Worm (Caenorhabditis elegans): ENCODE measurements around the gene ubq-1.

Gene ubq-1

ce11 chrIII:5934138-5934658 lies 5.9 kb upstream of the ubq-1 start:
- TF ChIP-seq fkh-10 (GFP tag; optimal IDR thresholded peaks at IDR 0.05) (peak; percentile 59), T26A8.4 (GFP tag; IDR thresholded peaks at IDR 0.05) (no peak)

DNA sequence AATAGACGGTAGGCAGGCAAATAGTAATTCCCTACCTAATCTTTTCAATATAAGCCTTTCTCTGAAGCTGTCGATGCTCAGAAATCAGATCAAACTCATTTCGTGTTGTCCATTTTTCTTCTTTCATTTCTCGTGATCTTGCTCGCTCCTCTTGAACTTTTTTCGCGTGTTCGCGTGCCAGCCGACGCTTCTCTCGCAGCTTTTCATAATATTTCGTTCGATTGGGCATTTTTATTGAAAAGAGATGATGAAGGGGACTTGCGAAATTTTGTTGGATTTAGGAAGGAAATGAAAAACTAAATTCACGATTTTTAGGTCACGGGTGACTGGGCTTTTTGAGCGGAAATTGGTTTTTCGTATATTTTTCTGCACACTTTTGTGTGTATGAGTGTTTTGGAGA lies 3.1 kb upstream of the ubq-1 start, which contains the start of gene EGAP1.1:
EGAP1.1 (minus strand) TSS at position 229 of the 400 bp plus-strand sequence.
- no peak for TF ChIP-seq Y5F2A.4 (GFP tag; optimal IDR thresholded peaks at IDR 0.05)
- peak; percentile 70 for TF ChIP-seq aha-1 (tag)
- no peak for TF ChIP-seq ceh-20 (GFP tag; IDR thresholded peaks at IDR 0.05)
- no peak for TF ChIP-seq nhr-42 (GFP tag; IDR thresholded peaks at IDR 0.05)
- TF ChIP-seq hlh-30 (tag; optimal IDR thresholded peaks at IDR 0.05; ENCODE audit: insufficient read depth), result peak; percentile 74
- TF ChIP-seq arid-1 (GFP tag; conservative IDR thresholded peaks at IDR 0.05), result no peak
- TF ChIP-seq nhr-11 (tag; optimal IDR thresholded peaks at IDR 0.05), result no peak
- no peak for TF ChIP-seq ceh-62 (tag; optimal IDR thresholded peaks at IDR 0.05)
- TF ChIP-seq dmd-6 (GFP tag; IDR thresholded peaks at IDR 0.05), result no peak

DNA sequence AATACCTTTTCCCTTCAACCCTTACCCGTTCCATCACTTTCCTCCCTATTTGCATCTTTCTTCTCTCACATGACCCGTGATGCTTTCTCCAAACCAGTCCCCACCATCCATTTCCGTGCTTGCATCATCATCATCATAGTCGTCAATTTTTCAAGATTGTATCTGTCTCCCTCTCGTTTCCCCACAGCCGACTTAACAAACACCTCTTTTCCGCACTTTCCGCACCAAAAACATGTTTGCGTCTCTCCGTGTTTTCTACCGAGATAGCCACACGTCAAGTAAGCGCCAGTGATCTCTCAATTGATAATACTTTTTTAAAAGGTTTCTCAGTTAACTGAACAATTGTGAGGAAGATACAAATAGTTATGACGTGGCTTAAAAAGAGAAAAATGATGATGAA lies 2.0 kb upstream of the ubq-1 start:
- TF ChIP-seq hmg-1.1 (GFP tag; IDR thresholded peaks at IDR 0.05) (peak; percentile 45; the same call in 1 of the 2 replicates), aha-1 (tag) (peak; percentile 70), ceh-32 (tag; optimal IDR thresholded peaks at IDR 0.05; ENCODE audit: poor library complexity) (no peak), zfp-2 (tag; optimal IDR thresholded peaks at IDR 0.05) (no peak), nhr-41 (GFP tag; IDR thresholded peaks at IDR 0.05) (no peak), lin-39 (tag; optimal IDR thresholded peaks at IDR 0.05) (peak; percentile 64), nhr-48 (tag; optimal IDR thresholded peaks at IDR 0.05) (peak; percentile 84), nhr-77 (tag; optimal IDR thresholded peaks at IDR 0.05) (peak; percentile 12), unc-62 (GFP tag; optimal IDR thresholded peaks at IDR 0.05 in 1 of 2) (peak in 1 of 2 experiments; percentile 99), unc-62 (tag; optimal IDR thresholded peaks at IDR 0.05) (no peak), ctbp-1 (GFP tag; IDR thresholded peaks at IDR 0.05) (peak; percentile 63; the same call in 1 of the 2 replicates), unc-39 (tag; optimal IDR thresholded peaks at IDR 0.05) (no peak), nhr-102 (tag; optimal IDR thresholded peaks at IDR 0.05) (peak; percentile 24), php-3 (GFP tag; IDR thresholded peaks at IDR 0.05) (no peak), mes-2 (tag; optimal IDR thresholded peaks at IDR 0.05; ENCODE audit: poor library complexity, severe bottlenecking) (peak; percentile 44), tra-1 (GFP tag; IDR thresholded peaks at IDR 0.05) (0 out of 2 replicates have a peak, but pooled peaks have one; percentile 11), ztf-7 (tag; optimal IDR thresholded peaks at IDR 0.05) (peak; percentile 86), madf-9 (GFP tag; conservative IDR thresholded peaks at IDR 0.05) (no peak), hlh-30 (tag; optimal IDR thresholded peaks at IDR 0.05; ENCODE audit: insufficient read depth) (peak; percentile 93), egl-27 (tag; optimal IDR thresholded peaks at IDR 0.05) (no peak), mdt-29 (GFP tag; IDR thresholded peaks at IDR 0.05) (no peak), mdl-1 (tag; optimal IDR thresholded peaks at IDR 0.05) (peak; percentile 13 to 81), T26A8.4 (GFP tag; IDR thresholded peaks at IDR 0.05) (peak; percentile 67; the same call in 1 of the 2 replicates), mxl-3 (GFP tag; optimal IDR thresholded peaks at IDR 0.05) (peak; percentile 83), ceh-28 (tag; optimal IDR thresholded peaks at IDR 0.05) (peak; percentile 0), hif-1 (tag; optimal IDR thresholded peaks at IDR 0.05) (peak in 1 of 2 experiments; percentile 53), ceh-20 (GFP tag; IDR thresholded peaks at IDR 0.05) (peak; percentile 67), dve-1 (tag; optimal IDR thresholded peaks at IDR 0.05; ENCODE audit: insufficient read depth) (peak; percentile 91), lim-7 (GFP tag; IDR thresholded peaks at IDR 0.05) (no peak), arid-1 (GFP tag; conservative IDR thresholded peaks at IDR 0.05) (peak; percentile 9; the same call in 1 of the 2 replicates), spr-1 (tag; optimal IDR thresholded peaks at IDR 0.05) (peak; percentile 54), nhr-11 (tag; optimal IDR thresholded peaks at IDR 0.05) (peak; percentile 64), dmd-6 (GFP tag; IDR thresholded peaks at IDR 0.05) (peak; percentile 46; the same call in 1 of the 2 replicates), rbr-2 (tag; optimal IDR thresholded peaks at IDR 0.05) (peak; percentile 66), daf-16 (GFP tag; optimal IDR thresholded peaks at IDR 0.05) (peak in 1 of 2 experiments; percentile 69), daf-16 (tag; optimal IDR thresholded peaks at IDR 0.05) (peak; percentile 90), skn-1 (tag; optimal IDR thresholded peaks at IDR 0.05) (no peak), saeg-2 (GFP tag; IDR thresholded peaks at IDR 0.05) (0 out of 2 replicates have a peak, but pooled peaks have one; percentile 54), nhr-25 (tag; optimal IDR thresholded peaks at IDR 0.05; ENCODE audit: borderline replicate concordance, insufficient read depth) (peak; percentile 7), dpl-1 (GFP tag; optimal IDR thresholded peaks at IDR 0.05) (peak; percentile 31), lsy-2 (tag; optimal IDR thresholded peaks at IDR 0.05) (peak; percentile 35 to 72)
